Worm (Caenorhabditis elegans): ENCODE results near the gene mrpl-46.

mrpl-46 gene

ce11 chrIV:800518-800917 is at the start of gene mrpl-46:
Gene mrpl-46 (plus strand): TSS chrIV:800818.
- TF ChIP-seq mec-3 (tag; optimal IDR thresholded peaks at IDR 0.05; ENCODE audit: borderline replicate concordance) (no peak), pha-4 (tag; optimal IDR thresholded peaks at IDR 0.05) (no peak), ref-2 (tag; optimal IDR thresholded peaks at IDR 0.05) (no peak), ceh-18 (tag; optimal IDR thresholded peaks at IDR 0.05) (no peak), tbx-7 (tag; optimal IDR thresholded peaks at IDR 0.05) (no peak), sox-4 (tag; optimal IDR thresholded peaks at IDR 0.05) (no peak), dve-1 (tag; optimal IDR thresholded peaks at IDR 0.05) (no peak), hlh-15 (tag; optimal IDR thresholded peaks at IDR 0.05) (no peak), hlh-30 (tag; optimal IDR thresholded peaks at IDR 0.05; ENCODE audit: insufficient read depth) (no peak), pax-1 (tag; optimal IDR thresholded peaks at IDR 0.05) (no peak), zip-5 (tag; optimal IDR thresholded peaks at IDR 0.05) (no peak), pag-3 (tag; optimal IDR thresholded peaks at IDR 0.05; ENCODE audit: borderline replicate concordance) (no peak)

DNA sequence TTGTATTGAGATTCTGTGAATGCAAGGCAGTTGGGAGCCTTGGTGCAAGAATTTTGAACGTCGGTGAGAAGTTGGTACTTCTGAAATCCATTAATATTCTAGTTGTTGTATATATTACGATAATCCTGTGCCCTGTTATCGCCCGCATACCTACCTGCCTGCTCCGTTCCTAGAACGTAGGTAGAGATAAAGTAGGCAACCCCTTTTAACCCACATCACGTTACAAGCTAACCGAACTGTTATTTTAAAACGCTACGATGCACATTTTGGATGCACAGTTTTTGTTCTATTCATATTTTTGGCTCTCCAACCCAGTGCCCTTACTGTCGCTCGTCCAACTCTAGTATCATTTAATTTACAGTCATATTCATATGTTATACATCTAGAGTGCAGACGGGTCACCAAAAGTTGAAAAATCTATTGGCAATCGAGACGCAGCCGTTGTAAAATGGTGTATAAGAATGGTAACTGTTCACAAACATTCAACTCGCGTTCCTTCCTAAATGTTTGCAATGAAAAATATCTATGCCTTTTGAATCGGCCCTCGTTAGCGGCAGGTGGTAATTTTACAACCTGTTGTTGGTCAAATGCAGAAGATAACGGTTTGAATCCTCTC is 46.2 kb upstream of the mrpl-46 start:
- TF ChIP-seq unc-55 (GFP tag; optimal IDR thresholded peaks at IDR 0.05) (no peak), nfya-1 (tag; optimal IDR thresholded peaks at IDR 0.05) (no peak), hlh-30 (tag; optimal IDR thresholded peaks at IDR 0.05; ENCODE audit: insufficient read depth) (no peak), ceh-48 (tag; optimal IDR thresholded peaks at IDR 0.05) (no peak), ceh-19 (GFP tag; optimal IDR thresholded peaks at IDR 0.05) (no peak)

ce11 chrIV:756421-756820 is 44.2 kb upstream of the mrpl-46 start, which contains the start of gene srt-23:
Gene srt-23 (plus strand): TSS chrIV:756721.
- TF ChIP-seq unc-55 (GFP tag; optimal IDR thresholded peaks at IDR 0.05), result no peak
- no peak for TF ChIP-seq ceh-22 (tag; optimal IDR thresholded peaks at IDR 0.05)
- no peak for TF ChIP-seq zip-5 (tag; optimal IDR thresholded peaks at IDR 0.05)
- TF ChIP-seq pha-2 (tag; optimal IDR thresholded peaks at IDR 0.05), result no peak
- TF ChIP-seq gmeb-2 (tag; optimal IDR thresholded peaks at IDR 0.05), result no peak
- TF ChIP-seq ceh-31 (tag; optimal IDR thresholded peaks at IDR 0.05), result no peak
- no peak for TF ChIP-seq Y22D7AL.16 (tag; optimal IDR thresholded peaks at IDR 0.05)
- no peak for TF ChIP-seq ceh-19 (GFP tag; optimal IDR thresholded peaks at IDR 0.05)
- TF ChIP-seq madf-2 (tag; optimal IDR thresholded peaks at IDR 0.05), result no peak
- no peak for TF ChIP-seq unc-42 (tag; optimal IDR thresholded peaks at IDR 0.05)
- no peak for TF ChIP-seq ttx-3 (tag; optimal IDR thresholded peaks at IDR 0.05)
- TF ChIP-seq lim-6 (tag; optimal IDR thresholded peaks at IDR 0.05), result no peak
- TF ChIP-seq ceh-18 (tag; optimal IDR thresholded peaks at IDR 0.05), result no peak
- TF ChIP-seq mec-3 (tag; optimal IDR thresholded peaks at IDR 0.05; ENCODE audit: borderline replicate concordance), result no peak

- TF ChIP-seq tbx-7 (tag; optimal IDR thresholded peaks at IDR 0.05), result no peak
- no peak for TF ChIP-seq ceh-30 (tag; optimal IDR thresholded peaks at IDR 0.05)
- TF ChIP-seq ceh-48 (tag; optimal IDR thresholded peaks at IDR 0.05), result no peak
- TF ChIP-seq madf-2 (tag; optimal IDR thresholded peaks at IDR 0.05), result no peak
- TF ChIP-seq elt-4 (tag; optimal IDR thresholded peaks at IDR 0.05), result no peak
- no peak for TF ChIP-seq unc-55 (GFP tag; optimal IDR thresholded peaks at IDR 0.05)
- TF ChIP-seq ceh-22 (tag; optimal IDR thresholded peaks at IDR 0.05), result no peak
- no peak for TF ChIP-seq K09A11.1 (tag; optimal IDR thresholded peaks at IDR 0.05; ENCODE audit: insufficient read depth)
- TF ChIP-seq fkh-10 (GFP tag; optimal IDR thresholded peaks at IDR 0.05), result no peak
- TF ChIP-seq lim-6 (tag; optimal IDR thresholded peaks at IDR 0.05), result no peak
Observed at ce11 chrIV:756956-757355, 43.7 kb upstream of the mrpl-46 start.

- TF ChIP-seq lim-6 (tag; optimal IDR thresholded peaks at IDR 0.05), result no peak
- no peak for TF ChIP-seq ceh-18 (tag; optimal IDR thresholded peaks at IDR 0.05)
- TF ChIP-seq C08G9.2 (tag; optimal IDR thresholded peaks at IDR 0.05), result no peak
- TF ChIP-seq fkh-6 (tag; optimal IDR thresholded peaks at IDR 0.05), result no peak
- no peak for TF ChIP-seq dve-1 (tag; optimal IDR thresholded peaks at IDR 0.05)
- TF ChIP-seq hlh-8 (tag; optimal IDR thresholded peaks at IDR 0.05), result no peak
- no peak for TF ChIP-seq madf-2 (tag; optimal IDR thresholded peaks at IDR 0.05)
- no peak for TF ChIP-seq eyg-1 (tag; optimal IDR thresholded peaks at IDR 0.05)
- TF ChIP-seq ceh-19 (GFP tag; optimal IDR thresholded peaks at IDR 0.05), result no peak
- no peak for TF ChIP-seq sdc-2 (tag; optimal IDR thresholded peaks at IDR 0.05)
Observed at ce11 chrIV:757548-757947, 43.1 kb upstream of the mrpl-46 start.

Measured in whole organism, late embryonic.